Fruit fly (Drosophila melanogaster): ENCODE measurements around the gene CG6179.
A peak's percentile ranks its signal among the peaks of the same experiment; 100 is the strongest.

DNA sequence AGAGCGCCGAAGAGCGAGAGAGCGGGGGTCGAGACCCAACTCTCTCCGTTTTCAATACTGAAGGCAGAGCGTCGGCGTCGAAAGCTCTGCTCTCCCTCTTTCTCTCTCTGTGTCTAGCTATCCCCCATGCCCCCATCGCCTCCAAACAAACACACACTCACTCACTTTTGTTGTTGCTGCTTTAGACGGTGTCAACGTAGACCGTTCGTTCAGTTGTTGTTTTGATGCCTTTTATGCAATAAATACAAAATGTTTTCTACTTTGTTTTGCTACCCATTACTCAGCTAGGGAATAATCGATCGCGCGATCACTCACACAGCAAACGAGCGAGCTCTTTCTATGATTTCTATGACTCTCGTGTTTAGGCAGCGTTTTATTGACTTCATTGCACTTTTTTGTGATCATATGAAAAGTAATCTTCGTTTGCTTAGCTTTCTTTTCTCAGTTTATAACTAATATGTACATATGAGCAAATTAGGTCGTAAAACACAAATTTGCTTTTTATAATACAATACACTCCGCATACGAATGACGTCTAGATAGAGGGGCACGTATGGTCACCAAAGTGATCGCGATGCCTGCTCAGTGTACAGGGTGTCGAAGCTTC lies 24.9 kb downstream of the CG6179 start:
- peak; percentile 2 for TF ChIP-seq CG1603 (tag; optimal IDR thresholded peaks at IDR 0.05)
- peak; percentile 10 for TF ChIP-seq ind (GFP tag; optimal IDR thresholded peaks at IDR 0.05)
- TF ChIP-seq unc-4 (GFP tag; IDR thresholded peaks at IDR 0.05; ENCODE audit: partially characterized antibody): no peak
- TF ChIP-seq Doc2 (GFP tag; IDR thresholded peaks at IDR 0.05): no peak
- TF ChIP-seq CG8924 (tag; optimal IDR thresholded peaks at IDR 0.05): no peak
- TF ChIP-seq CG6683 (GFP tag; optimal IDR thresholded peaks at IDR 0.05): no peak
- no peak for TF ChIP-seq tx (GFP tag; optimal IDR thresholded peaks at IDR 0.05)
- TF ChIP-seq CG9797 (GFP tag; optimal IDR thresholded peaks at IDR 0.05): no peak
- peak; percentile 7 for TF ChIP-seq CG13624 (GFP tag; optimal IDR thresholded peaks at IDR 0.05)
- peak; percentile 1 for TF ChIP-seq Camta (GFP tag; optimal IDR thresholded peaks at IDR 0.05)
- peak; percentile 13 for TF ChIP-seq dmrt11E (tag; optimal IDR thresholded peaks at IDR 0.05)
- TF ChIP-seq CG1233 (GFP tag; optimal IDR thresholded peaks at IDR 0.05): no peak
